Worm (Caenorhabditis elegans): ENCODE measurements around the gene daf-3.

daf-3 gene

ce11 chrX:780027-780426 lies 45.2 kb downstream of the daf-3 start:
- no peak for TF ChIP-seq rec-8 (tag; optimal IDR thresholded peaks at IDR 0.05)
- TF ChIP-seq mcd-1 (GFP tag; IDR thresholded peaks at IDR 0.05): no peak
- TF ChIP-seq mel-28 (tag; optimal IDR thresholded peaks at IDR 0.05; ENCODE audit: borderline replicate concordance): no peak
- TF ChIP-seq lir-1 (GFP tag; conservative IDR thresholded peaks at IDR 0.05): no peak
- no peak for TF ChIP-seq ama-1 (optimal IDR thresholded peaks at IDR 0.05)
- no peak for TF ChIP-seq ama-1 (GFP tag; optimal IDR thresholded peaks at IDR 0.05)

- TF ChIP-seq tlf-1 (GFP tag; optimal IDR thresholded peaks at IDR 0.05) (no peak), gei-17 (GFP tag; optimal IDR thresholded peaks at IDR 0.05) (no peak), zim-3 (tag; optimal IDR thresholded peaks at IDR 0.05) (no peak), C17E4.6 (GFP tag; IDR thresholded peaks at IDR 0.05) (no peak), chd-7 (tag; optimal IDR thresholded peaks at IDR 0.05) (no peak), him-1 (tag; optimal IDR thresholded peaks at IDR 0.05) (no peak), pbrm-1 (GFP tag; IDR thresholded peaks at IDR 0.05) (no peak), B0261.1 (tag; optimal IDR thresholded peaks at IDR 0.05) (no peak), ekl-4 (GFP tag; IDR thresholded peaks at IDR 0.05) (no peak), let-607 (tag; optimal IDR thresholded peaks at IDR 0.05) (no peak), atf-7 (tag; optimal IDR thresholded peaks at IDR 0.05) (no peak)
Observed at ce11 chrX:779259-779658, 46.0 kb downstream of the daf-3 start.

- TF ChIP-seq hrde-1 (tag; optimal IDR thresholded peaks at IDR 0.05; ENCODE audit: borderline replicate concordance): no peak
- TF ChIP-seq snpc-1.1 (tag; optimal IDR thresholded peaks at IDR 0.05; ENCODE audit: insufficient read depth): no peak
Observed at ce11 chrX:777421-777820, 47.9 kb downstream of the daf-3 start, which contains the start of gene nas-15. Gene nas-15 (plus strand): TSS chrX:777721.

- TF ChIP-seq T26A5.8 (tag; optimal IDR thresholded peaks at IDR 0.05) (no peak), F52B5.7 (tag; optimal IDR thresholded peaks at IDR 0.05) (no peak)
Observed at ce11 chrX:772184-772583, 53.1 kb downstream of the daf-3 start, which contains the start of gene T04G9.4. Gene T04G9.4 (plus strand): TSS chrX:772476.

ce11 chrX:770537-770936 lies 54.7 kb downstream of the daf-3 start, which contains the start of gene T04G9.7:
Gene T04G9.7 (plus strand): TSS chrX:770837.
- TF ChIP-seq ztf-25 (GFP tag; IDR thresholded peaks at IDR 0.05) (no peak), cebp-1 (GFP tag; IDR thresholded peaks at IDR 0.05) (no peak), cebp-1 (tag; optimal IDR thresholded peaks at IDR 0.05) (no peak), madf-3 (GFP tag; IDR thresholded peaks at IDR 0.05) (no peak), lsy-27 (tag; optimal IDR thresholded peaks at IDR 0.05; ENCODE audit: borderline replicate concordance, insufficient read depth) (no peak), nhr-80 (tag; optimal IDR thresholded peaks at IDR 0.05) (no peak), akir-1 (GFP tag; optimal IDR thresholded peaks at IDR 0.05) (no peak), hlh-12 (tag; optimal IDR thresholded peaks at IDR 0.05) (no peak), die-1 (tag; optimal IDR thresholded peaks at IDR 0.05) (no peak), pbrm-1 (GFP tag; IDR thresholded peaks at IDR 0.05) (no peak)

ce11 chrX:769550-769949 lies 55.7 kb downstream of the daf-3 start:
- TF ChIP-seq Y67H2A.10 (GFP tag; conservative IDR thresholded peaks at IDR 0.05): no peak
- TF ChIP-seq nhr-120 (GFP tag; IDR thresholded peaks at IDR 0.05): 0 out of 2 replicates have a peak, but pooled peaks have one; percentile 6
